Worm (Caenorhabditis elegans): ENCODE data around the gene ccch-1.

Gene ccch-1

ce11 chrV:11574563-11574962 lies 46.9 kb downstream of the ccch-1 start:
- TF ChIP-seq tbx-37 (GFP tag; conservative IDR thresholded peaks at IDR 0.05): no peak
- no peak for TF ChIP-seq hmbx-1 (tag; optimal IDR thresholded peaks at IDR 0.05)
- no peak for TF ChIP-seq ceh-13 (GFP tag; optimal IDR thresholded peaks at IDR 0.05)
- no peak for TF ChIP-seq hnd-1 (tag; optimal IDR thresholded peaks at IDR 0.05)
- TF ChIP-seq ets-7 (tag; optimal IDR thresholded peaks at IDR 0.05): no peak
- no peak for TF ChIP-seq hmg-4 (GFP tag; optimal IDR thresholded peaks at IDR 0.05)
- no peak for TF ChIP-seq ceh-36 (tag; optimal IDR thresholded peaks at IDR 0.05)
- no peak for TF ChIP-seq ama-1 (optimal IDR thresholded peaks at IDR 0.05)
- no peak for TF ChIP-seq aly-1 (tag; optimal IDR thresholded peaks at IDR 0.05)
- no peak for TF ChIP-seq tra-4 (tag; optimal IDR thresholded peaks at IDR 0.05)
- TF ChIP-seq pes-1 (GFP tag; IDR thresholded peaks at IDR 0.05): no peak
- TF ChIP-seq tbx-11 (GFP tag; IDR thresholded peaks at IDR 0.05): no peak
- TF ChIP-seq scrt-1 (GFP tag; IDR thresholded peaks at IDR 0.05): no peak
- no peak for TF ChIP-seq B0310.2 (tag; optimal IDR thresholded peaks at IDR 0.05)
- TF ChIP-seq sea-1 (GFP tag; conservative IDR thresholded peaks at IDR 0.05): no peak
- TF ChIP-seq F13C5.2 (tag; optimal IDR thresholded peaks at IDR 0.05): no peak

- TF ChIP-seq hmbx-1 (tag; optimal IDR thresholded peaks at IDR 0.05) (no peak), B0310.2 (tag; optimal IDR thresholded peaks at IDR 0.05) (no peak), ceh-36 (tag; optimal IDR thresholded peaks at IDR 0.05) (no peak), tbx-37 (GFP tag; conservative IDR thresholded peaks at IDR 0.05) (no peak), tbx-11 (GFP tag; IDR thresholded peaks at IDR 0.05) (no peak), tra-4 (tag; optimal IDR thresholded peaks at IDR 0.05) (no peak), hnd-1 (tag; optimal IDR thresholded peaks at IDR 0.05) (no peak), sea-1 (GFP tag; conservative IDR thresholded peaks at IDR 0.05) (no peak), hmg-4 (GFP tag; optimal IDR thresholded peaks at IDR 0.05) (no peak), ets-7 (tag; optimal IDR thresholded peaks at IDR 0.05) (no peak)
Measured at ce11 chrV:11580826-11581225, 53.2 kb downstream of the ccch-1 start, which contains the start of gene srx-90. Gene srx-90 (plus strand): TSS chrV:11581126.

- TF ChIP-seq pes-1 (GFP tag; IDR thresholded peaks at IDR 0.05): no peak
- no peak for TF ChIP-seq tbx-11 (GFP tag; IDR thresholded peaks at IDR 0.05)
- TF ChIP-seq aly-1 (tag; optimal IDR thresholded peaks at IDR 0.05): no peak
Measured at ce11 chrV:11583212-11583611, 55.6 kb downstream of the ccch-1 start, which contains the start of gene srx-88. Gene srx-88 (plus strand): TSS chrV:11583512.

ce11 chrV:11585122-11585521 lies 57.5 kb downstream of the ccch-1 start:
- no peak for TF ChIP-seq B0310.2 (tag; optimal IDR thresholded peaks at IDR 0.05)
- no peak for TF ChIP-seq hmbx-1 (tag; optimal IDR thresholded peaks at IDR 0.05)
- TF ChIP-seq hmg-4 (GFP tag; optimal IDR thresholded peaks at IDR 0.05): no peak
- TF ChIP-seq tra-4 (tag; optimal IDR thresholded peaks at IDR 0.05): no peak
- TF ChIP-seq ama-1 (optimal IDR thresholded peaks at IDR 0.05): no peak
- no peak for TF ChIP-seq tbx-11 (GFP tag; IDR thresholded peaks at IDR 0.05)
- TF ChIP-seq ceh-13 (GFP tag; optimal IDR thresholded peaks at IDR 0.05): no peak
- no peak for TF ChIP-seq pes-1 (GFP tag; IDR thresholded peaks at IDR 0.05)
- no peak for TF ChIP-seq flt-1 (GFP tag; IDR thresholded peaks at IDR 0.05)
- TF ChIP-seq scrt-1 (GFP tag; IDR thresholded peaks at IDR 0.05): no peak
- no peak for TF ChIP-seq F13C5.2 (tag; optimal IDR thresholded peaks at IDR 0.05)
- TF ChIP-seq tbx-37 (GFP tag; conservative IDR thresholded peaks at IDR 0.05): no peak
- TF ChIP-seq hnd-1 (tag; optimal IDR thresholded peaks at IDR 0.05): no peak
- TF ChIP-seq ets-7 (tag; optimal IDR thresholded peaks at IDR 0.05): no peak
- no peak for TF ChIP-seq ceh-36 (tag; optimal IDR thresholded peaks at IDR 0.05)
- no peak for TF ChIP-seq sea-1 (GFP tag; conservative IDR thresholded peaks at IDR 0.05)
- TF ChIP-seq aly-1 (tag; optimal IDR thresholded peaks at IDR 0.05): no peak

ce11 chrV:11589433-11589832 lies 61.8 kb downstream of the ccch-1 start, which contains the start of gene srx-82:
Gene srx-82 (plus strand): TSS chrV:11589733.
- TF ChIP-seq scrt-1 (GFP tag; IDR thresholded peaks at IDR 0.05) (no peak), tbx-11 (GFP tag; IDR thresholded peaks at IDR 0.05) (no peak), F13C5.2 (tag; optimal IDR thresholded peaks at IDR 0.05) (no peak), flt-1 (GFP tag; IDR thresholded peaks at IDR 0.05) (no peak), hmbx-1 (tag; optimal IDR thresholded peaks at IDR 0.05) (no peak), ets-7 (tag; optimal IDR thresholded peaks at IDR 0.05) (no peak), pes-1 (GFP tag; IDR thresholded peaks at IDR 0.05) (no peak), tbx-37 (GFP tag; conservative IDR thresholded peaks at IDR 0.05) (no peak)
